Worm (Caenorhabditis elegans) whole organism, late embryonic: ENCODE measurements around the gene ugt-58.

Experiments used
- ceh-14 ChIP-seq: sonication (generic microtip); optimal IDR thresholded peaks from 2 replicates; lab custom pipeline; 2016; ENCODE audit warnings: missing genotype, missing genetic modification characterization, missing compliant biosample characterization
- hlh-8 ChIP-seq: sonication (generic microtip); optimal IDR thresholded peaks from 2 replicates; lab custom pipeline; 2016; ENCODE audit warnings: missing genotype, missing genetic modification characterization, missing compliant biosample characterization
- rnt-1 ChIP-seq: sonication (generic microtip); optimal IDR thresholded peaks from 2 replicates; lab custom pipeline; 2016; ENCODE audit warnings: missing genetic modification characterization, missing compliant biosample characterization
- unc-55 ChIP-seq: sonication (generic microtip); optimal IDR thresholded peaks from 2 replicates; lab custom pipeline; 2017; ENCODE audit warnings: missing biosample characterization, missing genetic modification reagents, missing genetic modification characterization

ugt-58 gene

DNA sequence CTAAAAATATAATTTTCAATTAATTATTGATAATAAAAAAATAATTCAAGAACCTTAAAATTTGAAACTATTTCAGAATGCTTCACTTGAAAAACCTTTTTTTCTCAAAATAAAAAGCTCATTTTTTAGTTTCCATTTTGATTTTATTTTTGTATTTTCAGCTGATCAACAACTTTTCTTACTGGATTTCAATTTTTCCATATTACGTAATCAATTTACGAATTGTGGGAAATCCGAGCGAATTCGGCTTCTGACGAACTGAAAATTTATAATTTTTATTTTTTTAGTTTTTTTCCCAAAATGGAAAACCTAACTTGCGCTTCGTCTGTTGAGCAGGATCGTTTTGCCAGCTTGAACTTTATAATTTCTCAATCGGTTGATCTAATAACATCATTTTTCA lies 49.2 kb downstream of the ugt-58 start, which contains the start of gene sra-8:
sra-8 (plus strand) TSS at position 301 of the 400 bp plus-strand sequence.
- TF ChIP-seq ceh-14 (tag; lab: Kevin White, UChicago) (no peak), rnt-1 (no peak), unc-55 (GFP tag; lab: Kevin White, UChicago) (no peak), hlh-8 (tag; lab: Kevin White, UChicago) (no peak)
